Worm (Caenorhabditis elegans) whole organism, L2 larva: ENCODE measurements around the gene ZK682.7.

Source experiments
- R02D3.7 ChIP-seq: fragments of 150-350 bp; optimal IDR thresholded peaks from 2 replicates; lab custom pipeline; 2014; ENCODE audit warnings: missing biosample characterization, missing genetic modification characterization
- Y55F3AM.14 ChIP-seq: fragments of 200-800 bp; sonication (Bioruptor generic); optimal IDR thresholded peaks from 2 replicates; lab custom pipeline; 2018; ENCODE audit warnings: mild to moderate bottlenecking, missing genetic modification characterization, missing compliant biosample characterization
- ZK546.5 ChIP-seq: sonication (generic microtip); optimal IDR thresholded peaks from 2 replicates; lab custom pipeline; 2017; ENCODE audit warnings: missing biosample characterization, missing genetic modification characterization
- aly-2 ChIP-seq: fragments of 150-350 bp; optimal IDR thresholded peaks from 2 replicates; lab custom pipeline; 2014; ENCODE audit warnings: missing biosample characterization, missing genetic modification characterization
- ama-1 ChIP-seq: fragments of 150-350 bp; optimal IDR thresholded peaks from 2 replicates; lab custom pipeline; 2018; ENCODE audit warnings: inconsistent platforms
- blmp-1 ChIP-seq: sonication (generic microtip); optimal IDR thresholded peaks from 2 replicates; lab custom pipeline; 2017; ENCODE audit warnings: missing genetic modification characterization, mild to moderate bottlenecking, missing compliant biosample characterization, antibody characterized with exemption, moderate library complexity; ENCODE audit not compliant: insufficient read depth
- ceh-16 ChIP-seq: fragments of 150-350 bp; optimal IDR thresholded peaks from 2 replicates; lab custom pipeline; 2014; ENCODE audit warnings: missing biosample characterization, missing genetic modification characterization
- ceh-82 ChIP-seq: fragments of 150-350 bp; optimal IDR thresholded peaks from 2 replicates; lab custom pipeline; 2014; ENCODE audit warnings: missing biosample characterization, missing genetic modification characterization
- crh-2 ChIP-seq: sonication (generic microtip); optimal IDR thresholded peaks from 2 replicates; lab custom pipeline; 2017; ENCODE audit warnings: missing biosample characterization, missing genetic modification characterization
- dmd-4 ChIP-seq: sonication (generic microtip); optimal IDR thresholded peaks from 2 replicates; lab custom pipeline; 2017; ENCODE audit warnings: missing biosample characterization, missing genetic modification characterization
- egl-27 ChIP-seq: sonication (generic microtip); optimal IDR thresholded peaks from 3 replicates; lab custom pipeline; 2017; ENCODE audit warnings: missing biosample characterization, missing genetic modification reagents, missing genetic modification characterization
- elt-1 ChIP-seq: fragments of 150-350 bp; optimal IDR thresholded peaks from 2 replicates; lab custom pipeline; 2014; ENCODE audit warnings: missing biosample characterization, missing genetic modification characterization
- elt-3 ChIP-seq: sonication (generic microtip); optimal IDR thresholded peaks from 2 replicates; lab custom pipeline; 2017; ENCODE audit warnings: missing biosample characterization, missing genetic modification characterization
- gmeb-1 ChIP-seq: fragments of 150-350 bp; optimal IDR thresholded peaks from 2 replicates; lab custom pipeline; 2014; ENCODE audit warnings: missing biosample characterization, missing genetic modification characterization
- lin-11 ChIP-seq: fragments of 150-350 bp; sonication (generic microtip); optimal IDR thresholded peaks from 2 replicates; lab custom pipeline; 2014; ENCODE audit warnings: missing biosample characterization, missing genetic modification characterization, inconsistent platforms, mixed read lengths
- lin-13 ChIP-seq: fragments of 150-350 bp; optimal IDR thresholded peaks from 2 replicates; lab custom pipeline; 2014; ENCODE audit warnings: missing biosample characterization, missing genetic modification reagents, missing genetic modification characterization
- lin-39 ChIP-seq: fragments of 150-350 bp; optimal IDR thresholded peaks from 2 replicates; lab custom pipeline; 2014; ENCODE audit warnings: missing biosample characterization, missing genetic modification reagents, missing genetic modification characterization
- lsy-2 ChIP-seq, 2 experiments: fragments of 150-350 bp in 1 of 2; sonication (generic microtip) in 1 of 2; optimal IDR thresholded peaks; 2 replicates each; lab custom pipeline; 2014 to 2017; ENCODE audit warnings: missing biosample characterization in 2 of 2, missing genetic modification characterization in 2 of 2
- mab-5 ChIP-seq: fragments of 150-350 bp; optimal IDR thresholded peaks from 2 replicates; lab custom pipeline; 2014; ENCODE audit warnings: missing biosample characterization, missing genetic modification characterization
- mbf-1 ChIP-seq: sonication (generic microtip); optimal IDR thresholded peaks from 2 replicates; lab custom pipeline; 2017; ENCODE audit warnings: missing biosample characterization, missing genetic modification characterization
- mdl-1 ChIP-seq, 2 experiments: fragments of 150-350 bp in 1 of 2; sonication (generic microtip) in 1 of 2; optimal IDR thresholded peaks; 2 replicates each; lab custom pipeline; 2017; ENCODE audit warnings: missing biosample characterization in 2 of 2, missing genetic modification characterization in 2 of 2
- nhr-10 ChIP-seq: sonication (generic microtip); optimal IDR thresholded peaks from 2 replicates; lab custom pipeline; 2017; ENCODE audit warnings: missing biosample characterization, missing genetic modification characterization
- nhr-11 ChIP-seq: fragments of 150-350 bp; optimal IDR thresholded peaks from 2 replicates; lab custom pipeline; 2014; ENCODE audit warnings: missing biosample characterization, missing genetic modification characterization
- nhr-21 ChIP-seq: fragments of 150-350 bp; optimal IDR thresholded peaks from 2 replicates; lab custom pipeline; 2014; ENCODE audit warnings: missing biosample characterization, missing genetic modification characterization
- nhr-23 ChIP-seq: fragments of 150-350 bp; optimal IDR thresholded peaks from 2 replicates; lab custom pipeline; 2014; ENCODE audit warnings: missing biosample characterization, missing genetic modification reagents, missing genetic modification characterization
- nhr-237 ChIP-seq: fragments of 150-350 bp; optimal IDR thresholded peaks from 2 replicates; lab custom pipeline; 2014; ENCODE audit warnings: missing biosample characterization, missing genetic modification characterization
- nhr-77 ChIP-seq: fragments of 150-350 bp; optimal IDR thresholded peaks from 2 replicates; lab custom pipeline; 2014; ENCODE audit warnings: missing biosample characterization, missing genetic modification characterization
- sem-4 ChIP-seq: fragments of 150-350 bp; optimal IDR thresholded peaks from 2 replicates; lab custom pipeline; 2014; ENCODE audit warnings: missing biosample characterization, missing genetic modification reagents, missing genetic modification characterization
- sma-3 ChIP-seq: sonication (generic microtip); optimal IDR thresholded peaks from 2 replicates; lab custom pipeline; 2016; ENCODE audit warnings: missing genetic modification reagents, missing genetic modification characterization, missing compliant biosample characterization
- snpc-4 ChIP-seq: fragments of 150-350 bp; optimal IDR thresholded peaks from 2 replicates; lab custom pipeline; 2014; ENCODE audit warnings: missing biosample characterization, missing genetic modification characterization
- unc-39 ChIP-seq: fragments of 150-350 bp; optimal IDR thresholded peaks from 2 replicates; lab custom pipeline; 2014; ENCODE audit warnings: missing biosample characterization, missing genetic modification characterization
- unc-55 ChIP-seq: fragments of 150-350 bp; sonication (generic microtip); optimal IDR thresholded peaks from 3 replicates; lab custom pipeline; 2014; ENCODE audit warnings: missing biosample characterization, missing genetic modification reagents, missing genetic modification characterization
- unc-62 ChIP-seq: fragments of 150-350 bp; optimal IDR thresholded peaks from 2 replicates; lab custom pipeline; 2014; ENCODE audit warnings: missing biosample characterization, missing genetic modification reagents, missing genetic modification characterization
- zag-1 ChIP-seq: fragments of 150-350 bp; optimal IDR thresholded peaks from 2 replicates; lab custom pipeline; 2014; ENCODE audit warnings: missing biosample characterization, missing genetic modification characterization
- ztf-1 ChIP-seq: fragments of 200-800 bp; sonication (Bioruptor generic); conservative IDR thresholded peaks from 2 replicates; pipeline ENCODE4 v1.3.6; 2022; ENCODE audit warnings: missing genetic modification characterization, missing compliant biosample characterization
- ztf-11 ChIP-seq: sonication (generic microtip); optimal IDR thresholded peaks from 2 replicates; lab custom pipeline; 2017; ENCODE audit warnings: missing biosample characterization, missing genetic modification characterization
- ztf-4 ChIP-seq: fragments of 150-350 bp; optimal IDR thresholded peaks from 2 replicates; lab custom pipeline; 2014; ENCODE audit warnings: missing biosample characterization, missing genetic modification characterization

The ZK682.7 gene

ce11 chrV:9318046-9318445 is 26.1 kb upstream of the ZK682.7 start, which contains the start of gene kvs-3 (continued):
- TF ChIP-seq lin-11 (tag; lab: Kevin White, UChicago) = no peak
- no peak for TF ChIP-seq ceh-82 (tag; lab: Kevin White, UChicago)
- no peak for TF ChIP-seq sem-4
- no peak for TF ChIP-seq mbf-1 (tag; lab: Kevin White, UChicago)
- TF ChIP-seq ama-1 (lab: Kevin White, UChicago) = no peak
- TF ChIP-seq Y55F3AM.14 (GFP tag; lab: Kevin White, UChicago) = peak; percentile 8
- no peak for TF ChIP-seq zag-1 (tag; lab: Kevin White, UChicago)
- TF ChIP-seq snpc-4 (tag; lab: Kevin White, UChicago) = no peak
- TF ChIP-seq nhr-11 (tag; lab: Kevin White, UChicago) = no peak
- peak; percentile 72 for TF ChIP-seq crh-2 (tag; lab: Kevin White, UChicago)
- no peak for TF ChIP-seq nhr-23 (tag; lab: Kevin White, UChicago)

- no peak for TF ChIP-seq aly-2 (tag; lab: Kevin White, UChicago)
- no peak for TF ChIP-seq elt-1 (tag; lab: Kevin White, UChicago)
- TF ChIP-seq lsy-2 (tag; optimal IDR thresholded peaks at IDR 0.05; lab: Kevin White, UChicago) = no peak
- TF ChIP-seq egl-27 = no peak
- TF ChIP-seq Y55F3AM.14 (GFP tag; lab: Kevin White, UChicago) = no peak
- TF ChIP-seq elt-3 (tag; lab: Kevin White, UChicago) = no peak
- TF ChIP-seq dmd-4 (tag; lab: Kevin White, UChicago) = no peak
- no peak for TF ChIP-seq nhr-77 (tag; lab: Kevin White, UChicago)
- TF ChIP-seq gmeb-1 = no peak
- TF ChIP-seq R02D3.7 (tag; lab: Kevin White, UChicago) = no peak
- TF ChIP-seq ama-1 (lab: Kevin White, UChicago) = no peak
- no peak for TF ChIP-seq ztf-11 (tag; lab: Kevin White, UChicago)
- TF ChIP-seq ceh-82 (tag; lab: Kevin White, UChicago) = no peak
- TF ChIP-seq blmp-1 = no peak
- TF ChIP-seq, all 48 proteins: peak for 0
Measured at ce11 chrV:9316970-9317369, 25.0 kb upstream of the ZK682.7 start.

DNA sequence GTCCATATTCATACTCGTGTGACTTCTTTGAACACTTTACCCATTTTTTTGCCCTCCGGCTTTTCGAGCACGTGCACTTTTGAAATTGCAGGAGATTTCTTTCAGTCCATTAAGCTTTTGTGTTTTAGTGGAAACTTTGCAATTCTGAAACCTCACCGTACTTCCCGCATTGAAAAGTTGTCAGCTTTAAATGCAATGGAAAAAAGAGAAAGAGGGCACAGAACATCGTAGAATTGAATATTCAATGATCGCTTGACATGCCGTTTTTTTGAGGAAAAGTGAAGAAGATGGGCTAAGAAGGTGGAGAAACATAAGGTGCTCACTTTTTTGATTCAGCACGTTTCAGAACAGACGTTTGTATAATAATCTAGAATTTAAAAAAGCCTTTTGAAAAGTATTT is 22.4 kb upstream of the ZK682.7 start:
- TF ChIP-seq nhr-11 (tag; lab: Kevin White, UChicago) (no peak), mab-5 (no peak), lin-11 (tag; lab: Kevin White, UChicago) (no peak), nhr-21 (no peak), sma-3 (no peak), ZK546.5 (tag; lab: Kevin White, UChicago) (no peak), lin-39 (no peak), ztf-4 (no peak), nhr-23 (tag; lab: Kevin White, UChicago) (no peak), sem-4 (no peak), ceh-16 (no peak), ceh-82 (tag; lab: Kevin White, UChicago) (no peak), dmd-4 (tag; lab: Kevin White, UChicago) (no peak), lsy-2 (tag; optimal IDR thresholded peaks at IDR 0.05; lab: Kevin White, UChicago) (no peak), zag-1 (tag; lab: Kevin White, UChicago) (no peak), Y55F3AM.14 (GFP tag; lab: Kevin White, UChicago) (no peak), mdl-1 (tag; optimal IDR thresholded peaks at IDR 0.05; lab: Kevin White, UChicago) (no peak), nhr-10 (tag; lab: Kevin White, UChicago) (no peak), crh-2 (tag; lab: Kevin White, UChicago) (no peak)

ce11 chrV:9312377-9312776 is 20.4 kb upstream of the ZK682.7 start:
- TF ChIP-seq unc-62 (GFP tag; lab: Kevin White, UChicago) = no peak
- no peak for TF ChIP-seq nhr-23 (tag; lab: Kevin White, UChicago)
- TF ChIP-seq ceh-82 (tag; lab: Kevin White, UChicago) = no peak
- TF ChIP-seq mbf-1 (tag; lab: Kevin White, UChicago) = no peak
- no peak for TF ChIP-seq nhr-237 (tag; lab: Kevin White, UChicago)
- no peak for TF ChIP-seq ZK546.5 (tag; lab: Kevin White, UChicago)
- no peak for TF ChIP-seq Y55F3AM.14 (GFP tag; lab: Kevin White, UChicago)
- no peak for TF ChIP-seq zag-1 (tag; lab: Kevin White, UChicago)
- TF ChIP-seq unc-55 = no peak
- no peak for TF ChIP-seq unc-39 (tag; lab: Kevin White, UChicago)
- TF ChIP-seq ztf-1 (GFP tag; lab: Robert Waterston, UW) = no peak
- no peak for TF ChIP-seq lin-13 (GFP tag; lab: Kevin White, UChicago)
